Fruit fly (Drosophila melanogaster): ENCODE results near the gene ppk11.
A peak's percentile ranks its signal among the peaks of the same experiment; 100 is the strongest.

ppk11 gene

dm6 chr2L:9774980-9775628 lies at the start of gene ppk11, which contains the start of gene ppk16:
Gene ppk11 (minus strand): TSS chr2L:9775030.
Gene ppk16 (minus strand): TSS chr2L:9775030.
- TF ChIP-seq Dll (optimal IDR thresholded peaks at IDR 0.05) (no peak), pan (optimal IDR thresholded peaks at IDR 0.05) (no peak), psq (optimal IDR thresholded peaks at IDR 0.05) (no peak), EcR (GFP tag; optimal IDR thresholded peaks at IDR 0.05) (no peak), usp (GFP tag; optimal IDR thresholded peaks at IDR 0.05) (no peak)

- TF ChIP-seq psq (optimal IDR thresholded peaks at IDR 0.05) (no peak), Dll (optimal IDR thresholded peaks at IDR 0.05) (no peak), pan (optimal IDR thresholded peaks at IDR 0.05) (no peak), CG8478 (optimal IDR thresholded peaks at IDR 0.05) (no peak), usp (GFP tag; optimal IDR thresholded peaks at IDR 0.05) (no peak), EcR (GFP tag; optimal IDR thresholded peaks at IDR 0.05) (no peak)
Observed at dm6 chr2L:9792945-9793344, 18.1 kb upstream of the ppk11 start, which contains the start of gene CG13123. Gene CG13123 (minus strand): TSS chr2L:9793107.

- TF ChIP-seq usp (GFP tag; optimal IDR thresholded peaks at IDR 0.05) (no peak), Dll (optimal IDR thresholded peaks at IDR 0.05) (no peak), CG8478 (optimal IDR thresholded peaks at IDR 0.05) (no peak), pan (optimal IDR thresholded peaks at IDR 0.05) (no peak), EcR (GFP tag; optimal IDR thresholded peaks at IDR 0.05) (no peak), psq (optimal IDR thresholded peaks at IDR 0.05) (no peak)
Observed at dm6 chr2L:9790535-9790992, 15.7 kb upstream of the ppk11 start, which contains the start of gene CG4036. Gene CG4036 (plus strand): TSS chr2L:9790882.

dm6 chr2L:9785917-9786432 lies 11.1 kb upstream of the ppk11 start:
- TF ChIP-seq pan (optimal IDR thresholded peaks at IDR 0.05) (no peak), EcR (GFP tag; optimal IDR thresholded peaks at IDR 0.05) (peak in 1 of 2 experiments; percentile 14)

dm6 chr2L:9784468-9784867 lies 9.6 kb upstream of the ppk11 start:
- no peak for TF ChIP-seq CG8478 (optimal IDR thresholded peaks at IDR 0.05)
- TF ChIP-seq EcR (GFP tag; optimal IDR thresholded peaks at IDR 0.05) = no peak
- no peak for TF ChIP-seq pan (optimal IDR thresholded peaks at IDR 0.05)
- no peak for TF ChIP-seq usp (GFP tag; optimal IDR thresholded peaks at IDR 0.05)
- TF ChIP-seq psq (optimal IDR thresholded peaks at IDR 0.05) = no peak
- no peak for TF ChIP-seq Dll (optimal IDR thresholded peaks at IDR 0.05)

- TF ChIP-seq Dll (optimal IDR thresholded peaks at IDR 0.05) (no peak), psq (optimal IDR thresholded peaks at IDR 0.05) (no peak), CG8478 (optimal IDR thresholded peaks at IDR 0.05) (no peak), usp (GFP tag; optimal IDR thresholded peaks at IDR 0.05) (no peak), pan (optimal IDR thresholded peaks at IDR 0.05) (no peak), EcR (GFP tag; optimal IDR thresholded peaks at IDR 0.05) (no peak)
Observed at dm6 chr2L:9783130-9783529, 8.3 kb upstream of the ppk11 start.

dm6 chr2L:9782176-9782581 lies 7.3 kb upstream of the ppk11 start, which contains the start of gene IP3K1:
Gene IP3K1 (plus strand): TSS chr2L:9782384.
- TF ChIP-seq CG8478 (optimal IDR thresholded peaks at IDR 0.05) = no peak
- peak in 1 of 2 experiments; percentile 81 for TF ChIP-seq EcR (GFP tag; optimal IDR thresholded peaks at IDR 0.05)

dm6 chr2L:9779754-9780153 lies 4.9 kb upstream of the ppk11 start:
- TF ChIP-seq pan (optimal IDR thresholded peaks at IDR 0.05) = no peak
- TF ChIP-seq usp (GFP tag; optimal IDR thresholded peaks at IDR 0.05) = no peak
- no peak for TF ChIP-seq CG8478 (optimal IDR thresholded peaks at IDR 0.05)
- TF ChIP-seq Dll (optimal IDR thresholded peaks at IDR 0.05) = no peak

- TF ChIP-seq CG8478 (optimal IDR thresholded peaks at IDR 0.05) (no peak), pan (optimal IDR thresholded peaks at IDR 0.05) (no peak), psq (optimal IDR thresholded peaks at IDR 0.05) (no peak), EcR (GFP tag; optimal IDR thresholded peaks at IDR 0.05) (no peak), usp (GFP tag; optimal IDR thresholded peaks at IDR 0.05) (no peak), Dll (optimal IDR thresholded peaks at IDR 0.05) (no peak)
Observed at dm6 chr2L:9779147-9779546, 4.3 kb upstream of the ppk11 start.

- no peak for TF ChIP-seq Dll (optimal IDR thresholded peaks at IDR 0.05)
- no peak for TF ChIP-seq pan (optimal IDR thresholded peaks at IDR 0.05)
- no peak for TF ChIP-seq usp (GFP tag; optimal IDR thresholded peaks at IDR 0.05)
- no peak for TF ChIP-seq EcR (GFP tag; optimal IDR thresholded peaks at IDR 0.05)
- TF ChIP-seq psq (optimal IDR thresholded peaks at IDR 0.05) = no peak
- TF ChIP-seq CG8478 (optimal IDR thresholded peaks at IDR 0.05) = no peak
Observed at dm6 chr2L:9778416-9778815, 3.6 kb upstream of the ppk11 start.

- TF ChIP-seq psq (optimal IDR thresholded peaks at IDR 0.05) (no peak), pan (optimal IDR thresholded peaks at IDR 0.05) (no peak), Dll (optimal IDR thresholded peaks at IDR 0.05) (no peak), CG8478 (optimal IDR thresholded peaks at IDR 0.05) (no peak), usp (GFP tag; optimal IDR thresholded peaks at IDR 0.05) (no peak), EcR (GFP tag; optimal IDR thresholded peaks at IDR 0.05) (no peak)
Observed at dm6 chr2L:9777927-9778326, 3.1 kb upstream of the ppk11 start.

- TF ChIP-seq CG8478 (optimal IDR thresholded peaks at IDR 0.05) (no peak), usp (GFP tag; optimal IDR thresholded peaks at IDR 0.05) (no peak), EcR (GFP tag; optimal IDR thresholded peaks at IDR 0.05) (no peak), psq (optimal IDR thresholded peaks at IDR 0.05) (no peak), pan (optimal IDR thresholded peaks at IDR 0.05) (no peak), Dll (optimal IDR thresholded peaks at IDR 0.05) (no peak)
Observed at dm6 chr2L:9770896-9771295, 3.9 kb downstream of the ppk11 start, which contains the start of gene ppk18. Gene ppk18 (minus strand): TSS chr2L:9770996.

- TF ChIP-seq EcR (GFP tag; optimal IDR thresholded peaks at IDR 0.05) (no peak), CG8478 (optimal IDR thresholded peaks at IDR 0.05) (no peak), psq (optimal IDR thresholded peaks at IDR 0.05) (no peak), Dll (optimal IDR thresholded peaks at IDR 0.05) (no peak)
Observed at dm6 chr2L:9768735-9769134, 6.1 kb downstream of the ppk11 start, which contains the start of gene CG17633. Gene CG17633 (plus strand): TSS chr2L:9769060.
